Worm (Caenorhabditis elegans) whole organism, L4 larva: ENCODE data around the gene C50H2.4.

Experiments
- D1046.2 ChIP-seq: fragments of 200-800 bp; sonication (Bioruptor generic); IDR thresholded peaks from 2 replicates; pipeline ENCODE4 v1.3.6; 2022; ENCODE audit warnings: missing genetic modification characterization, missing compliant biosample characterization
- F10B5.3 ChIP-seq: sonication (generic microtip); optimal IDR thresholded peaks from 2 replicates; lab custom pipeline; 2016; ENCODE audit warnings: mild to moderate bottlenecking, missing genetic modification characterization, missing compliant biosample characterization
- F49E8.2 ChIP-seq: sonication (generic microtip); optimal IDR thresholded peaks from 2 replicates; lab custom pipeline; 2016; ENCODE audit warnings: missing compliant biosample characterization, mild to moderate bottlenecking, missing genetic modification characterization, borderline replicate concordance
- T20F7.1 ChIP-seq: fragments of 200-800 bp; sonication (Bioruptor generic); optimal IDR thresholded peaks from 2 replicates; lab custom pipeline; 2018; ENCODE audit warnings: mild to moderate bottlenecking, missing genetic modification characterization, missing compliant biosample characterization
- T26A8.4 ChIP-seq: fragments of 200-800 bp; sonication (Bioruptor generic); IDR thresholded peaks from 2 replicates; pipeline ENCODE4 v1.3.6; 2022; ENCODE audit warnings: missing genetic modification characterization, missing compliant biosample characterization
- Y48G9A.11 ChIP-seq: fragments of 200-800 bp; sonication (Bioruptor generic); IDR thresholded peaks from 2 replicates; pipeline ENCODE4 v1.3.6; 2022; ENCODE audit warnings: missing genetic modification reagents, missing genetic modification characterization, missing compliant biosample characterization
- ZK337.2 ChIP-seq: fragments of 200-800 bp; sonication (Bioruptor generic); IDR thresholded peaks from 2 replicates; pipeline ENCODE4 v1.3.6; 2022; ENCODE audit warnings: missing genetic modification reagents, missing genetic modification characterization, missing compliant biosample characterization
- aha-1 ChIP-seq: fragments of 150-350 bp; peaks from one replicate; lab custom pipeline; 2014; ENCODE audit warnings: missing biosample characterization, missing genetic modification characterization
- arid-1 ChIP-seq: fragments of 200-800 bp; sonication (Bioruptor generic); conservative IDR thresholded peaks from 2 replicates; pipeline ENCODE4 v1.3.6; 2022; ENCODE audit warnings: missing genetic modification reagents, missing genetic modification characterization, missing compliant biosample characterization
- ceh-20 ChIP-seq: fragments of 200-800 bp; sonication (Bioruptor generic); IDR thresholded peaks from 2 replicates; pipeline ENCODE4 v1.3.6; 2022; ENCODE audit warnings: missing genetic modification reagents, missing genetic modification characterization, missing compliant biosample characterization
- ceh-32 ChIP-seq: sonication (generic microtip); optimal IDR thresholded peaks from 2 replicates; lab custom pipeline; 2016; ENCODE audit warnings: mild to moderate bottlenecking, missing genetic modification characterization, missing compliant biosample characterization; ENCODE audit not compliant: poor library complexity
- cey-2 ChIP-seq: sonication (generic microtip); optimal IDR thresholded peaks from 3 replicates; lab custom pipeline; 2017; ENCODE audit warnings: missing genetic modification characterization, mild to moderate bottlenecking, missing compliant biosample characterization, antibody characterized with exemption, borderline replicate concordance; ENCODE audit not compliant: insufficient read depth
- ctbp-1 ChIP-seq: fragments of 200-800 bp; sonication (Bioruptor generic); IDR thresholded peaks from 2 replicates; pipeline ENCODE4 v1.3.6; 2022; ENCODE audit warnings: missing genetic modification reagents, missing genetic modification characterization, missing compliant biosample characterization
- daf-12 ChIP-seq: fragments of 150-350 bp; optimal IDR thresholded peaks from 2 replicates; lab custom pipeline; 2014; ENCODE audit warnings: missing biosample characterization, missing genetic modification reagents, missing genetic modification characterization
- daf-16 ChIP-seq, 3 experiments: sonication (generic microtip); optimal IDR thresholded peaks; 2 replicates each; lab custom pipeline; 2016 to 2017; ENCODE audit warnings: missing genetic modification characterization in 3 of 3, missing genetic modification reagents in 3 of 3, mild to moderate bottlenecking in 2 of 3, missing compliant biosample characterization in 2 of 3, missing biosample characterization in 1 of 3, moderate library complexity in 1 of 3
- daf-8 ChIP-seq: fragments of 200-800 bp; sonication (Bioruptor generic); IDR thresholded peaks from 2 replicates; pipeline ENCODE4 v1.3.6; 2022; ENCODE audit warnings: missing genetic modification characterization, missing compliant biosample characterization
- dmd-6 ChIP-seq: fragments of 200-800 bp; sonication (Bioruptor generic); IDR thresholded peaks from 2 replicates; pipeline ENCODE4 v1.3.6; 2022; ENCODE audit warnings: missing genetic modification reagents, missing genetic modification characterization, missing compliant biosample characterization
- dmd-8 ChIP-seq: fragments of 200-800 bp; sonication (Bioruptor generic); IDR thresholded peaks from 2 replicates; pipeline ENCODE4 v1.3.6; 2022; ENCODE audit warnings: missing genetic modification characterization, missing compliant biosample characterization
- dve-1 ChIP-seq: sonication (generic microtip); optimal IDR thresholded peaks from 2 replicates; lab custom pipeline; 2017; ENCODE audit warnings: antibody characterized with exemption, mild to moderate bottlenecking, missing genetic modification characterization, missing compliant biosample characterization; ENCODE audit not compliant: insufficient read depth
- fos-1 ChIP-seq: fragments of 150-350 bp; optimal IDR thresholded peaks from 2 replicates; lab custom pipeline; 2014; ENCODE audit warnings: missing biosample characterization, missing genetic modification characterization
- hlh-11 ChIP-seq: fragments of 200-800 bp; sonication (Bioruptor generic); optimal IDR thresholded peaks from 2 replicates; lab custom pipeline; 2018; ENCODE audit warnings: mild to moderate bottlenecking, missing genetic modification characterization, missing compliant biosample characterization
- hmg-1.1 ChIP-seq: fragments of 200-800 bp; sonication (Bioruptor generic); IDR thresholded peaks from 2 replicates; pipeline ENCODE4 v1.3.6; 2022; ENCODE audit warnings: missing genetic modification reagents, missing genetic modification characterization, missing compliant biosample characterization
- jun-1 ChIP-seq: fragments of 150-350 bp; optimal IDR thresholded peaks from 2 replicates; lab custom pipeline; 2014; ENCODE audit warnings: missing biosample characterization, missing genetic modification reagents, missing genetic modification characterization
- lin-1 ChIP-seq: fragments of 200-800 bp; sonication (Bioruptor generic); IDR thresholded peaks from 2 replicates; pipeline ENCODE4 v1.3.6; 2022; ENCODE audit warnings: missing genetic modification reagents, missing genetic modification characterization, missing compliant biosample characterization
- lin-15B ChIP-seq: fragments of 150-350 bp; sonication (generic microtip); optimal IDR thresholded peaks from 3 replicates; lab custom pipeline; 2014; ENCODE audit warnings: missing biosample characterization, missing genetic modification characterization
- lin-39 ChIP-seq: fragments of 150-350 bp; optimal IDR thresholded peaks from 2 replicates; lab custom pipeline; 2014; ENCODE audit warnings: missing biosample characterization, missing genetic modification reagents, missing genetic modification characterization
- mep-1 ChIP-seq: fragments of 150-350 bp; sonication (generic microtip); optimal IDR thresholded peaks from 3 replicates; lab custom pipeline; 2014; ENCODE audit warnings: missing biosample characterization, missing genetic modification characterization
- nhr-11 ChIP-seq: fragments of 150-350 bp; optimal IDR thresholded peaks from 2 replicates; lab custom pipeline; 2014; ENCODE audit warnings: missing biosample characterization, missing genetic modification characterization
- nhr-237 ChIP-seq: sonication (generic microtip); optimal IDR thresholded peaks from 2 replicates; lab custom pipeline; 2017; ENCODE audit warnings: missing biosample characterization, missing genetic modification characterization
- nhr-25 ChIP-seq: sonication (generic microtip); optimal IDR thresholded peaks from 2 replicates; lab custom pipeline; 2017; ENCODE audit warnings: missing genetic modification characterization, mild to moderate bottlenecking, missing compliant biosample characterization, antibody characterized with exemption, moderate library complexity, borderline replicate concordance; ENCODE audit not compliant: insufficient read depth
- nhr-28 ChIP-seq: fragments of 150-350 bp; optimal IDR thresholded peaks from 2 replicates; lab custom pipeline; 2014; ENCODE audit warnings: missing biosample characterization, missing genetic modification characterization
- pha-4 ChIP-seq, 2 experiments: fragments of 150-350 bp in 1 of 2; fragments of 200-800 bp in 1 of 2; sonication (Bioruptor generic) in 1 of 2; IDR thresholded peaks in 1 of 2; optimal IDR thresholded peaks in 1 of 2; 2 replicates each; pipeline versions ENCODE4 v1.3.6 to Lab custom; 2014 to 2022; ENCODE audit warnings: missing genetic modification characterization in 2 of 2, missing genetic modification reagents in 2 of 2, missing biosample characterization in 1 of 2, missing compliant biosample characterization in 1 of 2
- php-3 ChIP-seq: fragments of 200-800 bp; sonication (Bioruptor generic); IDR thresholded peaks from 2 replicates; pipeline ENCODE4 v1.3.6; 2022; ENCODE audit warnings: missing genetic modification reagents, missing genetic modification characterization, missing compliant biosample characterization
- saeg-2 ChIP-seq: fragments of 200-800 bp; sonication (Bioruptor generic); IDR thresholded peaks from 2 replicates; pipeline ENCODE4 v1.3.6; 2022; ENCODE audit warnings: missing genetic modification reagents, missing genetic modification characterization, missing compliant biosample characterization
- sdz-12 ChIP-seq: fragments of 200-800 bp; sonication (Bioruptor generic); optimal IDR thresholded peaks from 2 replicates; lab custom pipeline; 2018; ENCODE audit warnings: mild to moderate bottlenecking, missing genetic modification characterization, missing compliant biosample characterization
- skn-1 ChIP-seq: fragments of 150-350 bp; optimal IDR thresholded peaks from 2 replicates; lab custom pipeline; 2014; ENCODE audit warnings: missing biosample characterization, missing genetic modification characterization
- spr-1 ChIP-seq: sonication (generic microtip); optimal IDR thresholded peaks from 2 replicates; lab custom pipeline; 2016; ENCODE audit warnings: mild to moderate bottlenecking, missing genetic modification characterization, missing compliant biosample characterization
- spr-3 ChIP-seq: fragments of 200-800 bp; sonication (Bioruptor generic); optimal IDR thresholded peaks from 2 replicates; lab custom pipeline; 2018; ENCODE audit warnings: mild to moderate bottlenecking, missing genetic modification characterization, missing compliant biosample characterization
- unc-39 ChIP-seq: sonication (generic microtip); optimal IDR thresholded peaks from 2 replicates; lab custom pipeline; 2017; ENCODE audit warnings: missing biosample characterization, missing genetic modification characterization
- unc-62 ChIP-seq, 3 experiments: fragments of 150-350 bp in 1 of 3; sonication (generic microtip); optimal IDR thresholded peaks in 2 of 3; peaks in 1 of 3; 1 replicate in 1 of 3; 2 replicates in 2 of 3; lab custom pipeline; 2014 to 2017; ENCODE audit warnings: missing biosample characterization in 3 of 3, missing genetic modification characterization in 3 of 3, missing genetic modification reagents in 3 of 3, missing genotype in 1 of 3
- vab-7 ChIP-seq: fragments of 200-800 bp; sonication (Bioruptor generic); IDR thresholded peaks from 2 replicates; pipeline ENCODE4 v1.3.6; 2022; ENCODE audit warnings: missing genetic modification reagents, missing genetic modification characterization, missing compliant biosample characterization

Gene C50H2.4

DNA sequence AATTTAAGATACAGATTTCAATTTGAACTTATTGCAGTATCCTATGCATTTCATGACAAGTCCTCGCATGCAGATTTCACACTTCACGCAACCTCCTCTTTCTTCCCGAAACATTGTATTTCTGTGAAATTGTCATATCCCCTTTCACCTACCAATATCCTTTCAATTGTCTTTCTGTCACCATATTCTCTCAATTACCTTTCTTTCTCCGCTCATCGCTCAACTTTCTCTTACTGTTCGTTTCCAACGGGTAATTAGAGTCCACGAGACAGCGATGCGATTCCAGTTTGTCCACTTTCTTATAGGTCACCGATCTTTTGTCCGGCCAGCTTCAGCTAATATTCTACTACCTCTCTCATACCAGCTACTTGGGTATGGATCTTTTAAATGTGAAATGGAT is 35.6 kb downstream of the C50H2.4 start, which contains the start of gene mam-5:
Gene mam-5 (plus strand): TSS at position 304 of the 400 bp plus-strand sequence.
- TF ChIP-seq mep-1: no peak
- no peak for TF ChIP-seq sdz-12 (GFP tag; lab: Kevin White, UChicago)
- TF ChIP-seq pha-4 (GFP tag; IDR thresholded peaks at IDR 0.05; lab: Robert Waterston, UW): no peak
- no peak for TF ChIP-seq pha-4 (tag; optimal IDR thresholded peaks at IDR 0.05; lab: Kevin White, UChicago)
- TF ChIP-seq aha-1 (tag; lab: Kevin White, UChicago): peak; percentile 74
- TF ChIP-seq, all 104 proteins: peak for 1

DNA sequence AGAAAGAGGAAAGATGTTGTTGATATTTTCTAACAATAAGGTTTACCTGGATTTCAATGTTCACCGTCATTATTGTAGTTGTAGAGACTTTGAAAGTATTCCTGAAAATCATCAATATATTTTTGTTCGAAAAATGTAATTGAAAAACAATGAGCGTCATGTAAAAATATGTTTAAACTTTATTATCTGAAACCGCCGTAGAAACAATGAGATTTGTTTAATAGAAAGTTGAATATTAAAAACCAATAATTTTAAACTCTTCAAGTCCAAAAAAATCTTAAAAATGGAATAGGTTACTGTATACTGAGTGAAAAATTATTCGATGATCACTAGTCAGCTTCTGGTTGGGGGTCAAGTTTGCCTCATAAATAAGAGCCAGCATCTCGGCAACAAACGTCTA is 41.5 kb downstream of the C50H2.4 start, which contains the start of gene anmt-3:
Gene anmt-3 (minus strand): TSS at position 101 of the 400 bp plus-strand sequence.
- TF ChIP-seq lin-39 (tag; lab: Kevin White, UChicago): no peak
- no peak for TF ChIP-seq T20F7.1 (GFP tag; lab: Kevin White, UChicago)
- TF ChIP-seq dve-1: no peak
- no peak for TF ChIP-seq jun-1 (tag; lab: Kevin White, UChicago)
- TF ChIP-seq ceh-32 (tag; lab: Kevin White, UChicago): no peak
- TF ChIP-seq lin-1: no peak
- TF ChIP-seq ZK337.2 (GFP tag; lab: Robert Waterston, UW): no peak
- no peak for TF ChIP-seq arid-1
- TF ChIP-seq ctbp-1 (GFP tag; lab: Robert Waterston, UW): no peak
- TF ChIP-seq dmd-8 (GFP tag; lab: Robert Waterston, UW): no peak
- TF ChIP-seq unc-39 (tag; lab: Kevin White, UChicago): no peak
- TF ChIP-seq, all 104 proteins: peak for 0

DNA sequence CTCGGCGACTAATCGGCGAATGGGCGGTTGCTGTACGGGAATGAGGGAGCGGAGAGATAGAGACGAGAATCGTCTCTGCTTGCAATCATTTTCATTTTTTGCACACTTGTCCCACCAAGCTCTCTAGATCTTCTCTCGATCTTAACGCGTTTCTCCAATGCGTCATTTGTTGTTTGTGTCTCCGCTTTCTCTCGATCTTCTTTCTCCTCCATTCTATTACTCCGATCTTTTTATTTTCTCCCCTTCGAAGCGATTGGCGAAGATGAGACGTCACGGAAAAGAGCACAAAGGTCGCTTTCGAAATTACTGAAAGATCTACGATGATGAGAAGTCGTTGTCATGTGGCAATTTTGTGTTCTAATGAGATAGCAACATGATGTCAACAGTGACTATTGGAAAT is 41.9 kb downstream of the C50H2.4 start:
- TF ChIP-seq daf-8 (GFP tag; lab: Robert Waterston, UW) (no peak), daf-16 (GFP tag; optimal IDR thresholded peaks at IDR 0.05; lab: Kevin White, UChicago) (peak in 1 of 2 experiments; percentile 83), daf-16 (tag; optimal IDR thresholded peaks at IDR 0.05; lab: Kevin White, UChicago) (no peak), aha-1 (tag; lab: Kevin White, UChicago) (peak; percentile 21), hmg-1.1 (GFP tag; lab: Robert Waterston, UW) (no peak), lin-15B (tag; lab: Kevin White, UChicago) (no peak), daf-12 (tag; lab: Kevin White, UChicago) (no peak), nhr-11 (tag; lab: Kevin White, UChicago) (peak; percentile 56), F10B5.3 (tag; lab: Kevin White, UChicago) (no peak), nhr-28 (tag; lab: Kevin White, UChicago) (no peak), hlh-11 (tag; lab: Kevin White, UChicago) (peak; percentile 58), skn-1 (tag; lab: Kevin White, UChicago) (no peak), php-3 (GFP tag; lab: Robert Waterston, UW) (no peak), jun-1 (tag; lab: Kevin White, UChicago) (no peak), fos-1 (no peak), unc-62 (GFP tag; optimal IDR thresholded peaks at IDR 0.05 in 1 of 2; lab: Kevin White, UChicago) (peak in 1 of 2 experiments; percentile 76), unc-62 (tag; optimal IDR thresholded peaks at IDR 0.05; lab: Kevin White, UChicago) (no peak), arid-1 (no peak), Y48G9A.11 (GFP tag; lab: Robert Waterston, UW) (no peak)

DNA sequence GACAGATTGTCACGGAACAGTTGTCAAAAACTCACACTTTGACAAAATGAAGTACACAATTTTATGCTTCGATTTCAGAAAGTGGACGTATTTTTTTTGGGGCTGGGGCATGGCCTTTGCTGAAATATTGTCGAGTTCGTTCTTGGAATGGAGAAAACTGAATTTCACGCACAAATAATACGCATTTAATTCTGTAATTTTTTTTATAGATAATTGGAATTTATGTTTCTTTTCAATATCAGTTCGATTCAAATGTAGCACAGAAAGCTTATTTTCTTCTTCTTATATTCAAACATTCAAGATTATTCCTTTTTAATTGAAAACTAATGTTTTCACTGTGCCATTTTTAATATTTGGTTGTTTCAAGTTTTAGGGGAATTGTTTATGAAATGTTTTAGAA is 43.6 kb downstream of the C50H2.4 start, which contains the start of gene T07C12.10:
Gene T07C12.10 (minus strand): TSS at position 101 of the 400 bp plus-strand sequence.
- TF ChIP-seq dmd-8 (GFP tag; lab: Robert Waterston, UW): no peak
- no peak for TF ChIP-seq dmd-6 (GFP tag; lab: Robert Waterston, UW)
- TF ChIP-seq vab-7 (GFP tag; lab: Robert Waterston, UW): no peak
- TF ChIP-seq mep-1: no peak
- TF ChIP-seq, all 104 proteins: peak for 0

DNA sequence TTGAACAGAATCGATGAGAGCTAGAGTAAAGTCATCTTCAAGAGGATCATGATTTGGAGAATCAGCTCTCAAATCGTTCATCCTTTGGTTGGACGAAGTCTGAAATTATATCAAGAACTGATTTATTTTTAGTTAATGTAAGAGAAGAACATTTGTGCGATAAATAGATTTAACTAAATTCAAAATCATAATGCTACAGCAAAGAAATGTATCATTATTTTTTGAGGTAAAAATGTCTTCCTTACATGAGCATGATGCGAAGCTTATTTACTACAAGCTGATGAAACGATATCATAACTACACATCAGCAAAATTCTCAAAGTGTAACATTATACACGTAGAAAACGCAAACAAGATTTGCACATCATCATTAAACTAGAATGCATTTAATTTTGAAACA is 45.6 kb downstream of the C50H2.4 start, which contains the start of gene madf-4:
Gene madf-4 (minus strand): TSS at position 101 of the 400 bp plus-strand sequence.
- no peak for TF ChIP-seq nhr-237 (tag; lab: Kevin White, UChicago)
- no peak for TF ChIP-seq skn-1 (tag; lab: Kevin White, UChicago)
- TF ChIP-seq D1046.2 (GFP tag; lab: Robert Waterston, UW): no peak
- no peak for TF ChIP-seq hmg-1.1 (GFP tag; lab: Robert Waterston, UW)
- TF ChIP-seq ceh-32 (tag; lab: Kevin White, UChicago): no peak
- no peak for TF ChIP-seq jun-1 (tag; lab: Kevin White, UChicago)
- TF ChIP-seq F49E8.2 (tag; lab: Kevin White, UChicago): no peak
- no peak for TF ChIP-seq lin-15B (tag; lab: Kevin White, UChicago)
- TF ChIP-seq saeg-2 (GFP tag; lab: Robert Waterston, UW): no peak
- no peak for TF ChIP-seq nhr-25 (tag; lab: Kevin White, UChicago)
- no peak for TF ChIP-seq ceh-20 (GFP tag; lab: Robert Waterston, UW)
- TF ChIP-seq spr-3: no peak
- TF ChIP-seq spr-1 (tag; lab: Kevin White, UChicago): no peak
- no peak for TF ChIP-seq T26A8.4
- no peak for TF ChIP-seq cey-2
